Worm (Caenorhabditis elegans) whole organism, midembryonic: Measurements from ENCODE around the gene egl-36.

ENCODE experiments used
- T22C8.4 ChIP-seq: fragments of 200-800 bp; sonication (Bioruptor generic); IDR thresholded peaks from 2 replicates; pipeline ENCODE4 v1.3.6; 2022; ENCODE audit warnings: missing genetic modification characterization, missing compliant biosample characterization
- cog-1 ChIP-seq: sonication (generic microtip); optimal IDR thresholded peaks from 2 replicates; lab custom pipeline; 2016; ENCODE audit warnings: missing genetic modification characterization, missing compliant biosample characterization
- flt-1 ChIP-seq: fragments of 200-800 bp; sonication (Bioruptor generic); IDR thresholded peaks from 2 replicates; pipeline ENCODE4 v1.3.6; 2022; ENCODE audit warnings: missing genetic modification characterization, missing compliant biosample characterization
- klf-2 ChIP-seq: fragments of 200-800 bp; sonication (Bioruptor generic); conservative IDR thresholded peaks from 2 replicates; pipeline ENCODE4 v1.3.6; 2022; ENCODE audit warnings: missing genetic modification reagents, missing genetic modification characterization, missing compliant biosample characterization
- med-1 ChIP-seq: sonication (generic microtip); optimal IDR thresholded peaks from 2 replicates; lab custom pipeline; 2017; ENCODE audit warnings: missing genetic modification characterization, mild to moderate bottlenecking, missing compliant biosample characterization, antibody characterized with exemption, missing genetic modification reagents; ENCODE audit not compliant: insufficient read depth
- ref-1 ChIP-seq: fragments of 200-800 bp; sonication (Bioruptor generic); conservative IDR thresholded peaks from 2 replicates; pipeline ENCODE4 v1.3.6; 2022; ENCODE audit warnings: missing genetic modification reagents, missing genetic modification characterization, missing compliant biosample characterization
- tab-1 ChIP-seq: fragments of 200-800 bp; sonication (Bioruptor generic); IDR thresholded peaks from 2 replicates; pipeline ENCODE4 v1.3.6; 2022; ENCODE audit warnings: missing genetic modification characterization, missing compliant biosample characterization
- ztf-23 ChIP-seq: fragments of 200-800 bp; sonication (Bioruptor generic); IDR thresholded peaks from 2 replicates; pipeline ENCODE4 v1.3.6; 2022; ENCODE audit warnings: missing genetic modification reagents, missing genetic modification characterization, missing compliant biosample characterization
- ztf-29 ChIP-seq: fragments of 200-800 bp; sonication (Bioruptor generic); IDR thresholded peaks from 2 replicates; pipeline ENCODE4 v1.3.6; 2022; ENCODE audit warnings: missing genetic modification reagents, missing genetic modification characterization, missing compliant biosample characterization

egl-36 gene

ce11 chrX:10768289-10769153, 34.4 kb downstream of the egl-36 start:
- TF ChIP-seq ref-1 (GFP tag; lab: Robert Waterston, UW) (no peak), tab-1 (GFP tag; lab: Robert Waterston, UW) (no peak), ztf-29 (no peak), ztf-23 (GFP tag; lab: Robert Waterston, UW) (no peak), flt-1 (GFP tag; lab: Robert Waterston, UW) (no peak), cog-1 (tag; lab: Kevin White, UChicago) (no peak), med-1 (GFP tag; lab: Kevin White, UChicago) (no peak), klf-2 (GFP tag; lab: Robert Waterston, UW) (no peak), T22C8.4 (no peak)

- TF ChIP-seq cog-1 (tag; lab: Kevin White, UChicago): no peak
- TF ChIP-seq ref-1 (GFP tag; lab: Robert Waterston, UW): no peak
- TF ChIP-seq ztf-29: no peak
- TF ChIP-seq med-1 (GFP tag; lab: Kevin White, UChicago): no peak
- no peak for TF ChIP-seq klf-2 (GFP tag; lab: Robert Waterston, UW)
- TF ChIP-seq T22C8.4: no peak
- no peak for TF ChIP-seq tab-1 (GFP tag; lab: Robert Waterston, UW)
- no peak for TF ChIP-seq ztf-23 (GFP tag; lab: Robert Waterston, UW)
- TF ChIP-seq flt-1 (GFP tag; lab: Robert Waterston, UW): no peak
These were observed 35.2 kb downstream of the egl-36 start, which contains the start of gene sma-9 for ce11 chrX:10769232-10769738. Gene sma-9 (plus strand): TSS chrX:10769282.

- TF ChIP-seq ztf-29 (no peak), flt-1 (GFP tag; lab: Robert Waterston, UW) (no peak), klf-2 (GFP tag; lab: Robert Waterston, UW) (no peak), T22C8.4 (no peak), tab-1 (GFP tag; lab: Robert Waterston, UW) (no peak), ref-1 (GFP tag; lab: Robert Waterston, UW) (no peak), cog-1 (tag; lab: Kevin White, UChicago) (no peak)
These were observed 35.8 kb downstream of the egl-36 start for ce11 chrX:10769959-10770358.

ce11 chrX:10770988-10771496, 36.9 kb downstream of the egl-36 start:
- no peak for TF ChIP-seq ztf-29
- no peak for TF ChIP-seq ztf-23 (GFP tag; lab: Robert Waterston, UW)
- no peak for TF ChIP-seq flt-1 (GFP tag; lab: Robert Waterston, UW)

- TF ChIP-seq ref-1 (GFP tag; lab: Robert Waterston, UW) (no peak), ztf-23 (GFP tag; lab: Robert Waterston, UW) (no peak), cog-1 (tag; lab: Kevin White, UChicago) (no peak), flt-1 (GFP tag; lab: Robert Waterston, UW) (no peak), T22C8.4 (no peak), klf-2 (GFP tag; lab: Robert Waterston, UW) (no peak), ztf-29 (no peak), med-1 (GFP tag; lab: Kevin White, UChicago) (no peak), tab-1 (GFP tag; lab: Robert Waterston, UW) (no peak)
These were observed 38.0 kb downstream of the egl-36 start for ce11 chrX:10772165-10772584.

- TF ChIP-seq T22C8.4 (no peak), klf-2 (GFP tag; lab: Robert Waterston, UW) (no peak), cog-1 (tag; lab: Kevin White, UChicago) (no peak), tab-1 (GFP tag; lab: Robert Waterston, UW) (no peak), ztf-23 (GFP tag; lab: Robert Waterston, UW) (no peak)
These were observed 38.6 kb downstream of the egl-36 start for ce11 chrX:10772763-10773162.

ce11 chrX:10774865-10775264, 40.7 kb downstream of the egl-36 start:
- TF ChIP-seq flt-1 (GFP tag; lab: Robert Waterston, UW) (0 out of 2 replicates have a peak, but pooled peaks have one; percentile 25), cog-1 (tag; lab: Kevin White, UChicago) (no peak)

- TF ChIP-seq ztf-29 (no peak), T22C8.4 (no peak), klf-2 (GFP tag; lab: Robert Waterston, UW) (no peak), cog-1 (tag; lab: Kevin White, UChicago) (no peak), tab-1 (GFP tag; lab: Robert Waterston, UW) (no peak), flt-1 (GFP tag; lab: Robert Waterston, UW) (no peak), ref-1 (GFP tag; lab: Robert Waterston, UW) (no peak), med-1 (GFP tag; lab: Kevin White, UChicago) (no peak), ztf-23 (GFP tag; lab: Robert Waterston, UW) (no peak)
These were observed 46.6 kb downstream of the egl-36 start for ce11 chrX:10780542-10781266.

ce11 chrX:10783822-10784221, 49.7 kb downstream of the egl-36 start, which contains the start of gene clc-4:
Gene clc-4 (minus strand): TSS chrX:10783922.
- TF ChIP-seq klf-2 (GFP tag; lab: Robert Waterston, UW): no peak
- no peak for TF ChIP-seq ztf-23 (GFP tag; lab: Robert Waterston, UW)
- TF ChIP-seq tab-1 (GFP tag; lab: Robert Waterston, UW): no peak
- no peak for TF ChIP-seq cog-1 (tag; lab: Kevin White, UChicago)
